Worm (Caenorhabditis elegans): ENCODE measurements around the gene C09H5.7.

DNA sequence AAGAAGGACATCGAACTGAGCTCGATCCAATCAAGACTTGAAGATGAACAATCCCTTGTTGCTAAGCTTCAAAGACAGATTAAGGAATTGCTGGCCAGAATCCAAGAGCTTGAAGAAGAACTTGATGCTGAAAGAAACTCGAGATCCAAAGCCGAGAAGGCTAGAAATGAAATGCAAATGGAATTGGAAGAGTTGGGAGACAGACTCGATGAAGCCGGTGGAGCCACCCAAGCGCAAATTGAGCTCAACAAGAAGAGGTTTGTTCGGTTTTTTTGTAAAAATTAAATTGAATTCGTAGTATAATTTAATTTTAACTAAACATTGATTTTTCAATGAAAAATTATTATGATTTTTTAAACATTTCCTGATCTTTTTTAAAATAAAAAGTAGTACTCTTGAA, 29.5 kb upstream of the C09H5.7 start:
- TF ChIP-seq jun-1 (tag; optimal IDR thresholded peaks at IDR 0.05) (no peak), nhr-77 (tag; optimal IDR thresholded peaks at IDR 0.05) (no peak), Y48G9A.11 (GFP tag; IDR thresholded peaks at IDR 0.05) (no peak), nhr-237 (tag; optimal IDR thresholded peaks at IDR 0.05) (no peak), dve-1 (tag; optimal IDR thresholded peaks at IDR 0.05; ENCODE audit: insufficient read depth) (no peak), set-16 (GFP tag; IDR thresholded peaks at IDR 0.05) (no peak), ceh-82 (tag; optimal IDR thresholded peaks at IDR 0.05) (no peak), hif-1 (tag; optimal IDR thresholded peaks at IDR 0.05) (no peak), F49E8.2 (tag; optimal IDR thresholded peaks at IDR 0.05; ENCODE audit: borderline replicate concordance) (no peak), mes-2 (tag; optimal IDR thresholded peaks at IDR 0.05; ENCODE audit: poor library complexity, severe bottlenecking) (no peak), lir-3 (tag; optimal IDR thresholded peaks at IDR 0.05) (no peak)
